Worm (Caenorhabditis elegans) whole organism, mixed stage, embryonic: ENCODE measurements around the gene C55C3.1.

Experiments used
- ceh-43 ChIP-seq: fragments of 200-800 bp; sonication (Bioruptor generic); optimal IDR thresholded peaks from 2 replicates; lab custom pipeline; 2018; ENCODE audit warnings: mild to moderate bottlenecking, missing genetic modification characterization, moderate library complexity, missing compliant biosample characterization
- ceh-83 ChIP-seq: fragments of 200-800 bp; sonication (Bioruptor generic); optimal IDR thresholded peaks from 2 replicates; lab custom pipeline; 2018; ENCODE audit warnings: mild to moderate bottlenecking, missing genetic modification characterization, missing compliant biosample characterization
- elt-1 ChIP-seq: sonication (generic microtip); optimal IDR thresholded peaks from 2 replicates; lab custom pipeline; 2017; ENCODE audit warnings: missing genetic modification characterization, mild to moderate bottlenecking, missing compliant biosample characterization, antibody characterized with exemption, moderate library complexity, borderline replicate concordance; ENCODE audit not compliant: insufficient read depth
- nhr-76 ChIP-seq: sonication (generic microtip); optimal IDR thresholded peaks from 2 replicates; lab custom pipeline; 2017; ENCODE audit warnings: missing biosample characterization, missing genetic modification characterization
- ztf-11 ChIP-seq: fragments of 150-350 bp; optimal IDR thresholded peaks from 2 replicates; lab custom pipeline; 2014; ENCODE audit warnings: missing biosample characterization, missing genetic modification characterization

ce11 chrIV:5664375-5665004 is 44.4 kb upstream of the C55C3.1 start, which contains the start of gene bec-1:
- no peak for TF ChIP-seq nhr-76 (tag; lab: Kevin White, UChicago)
- TF ChIP-seq ztf-11: no peak
- no peak for TF ChIP-seq elt-1 (tag; lab: Kevin White, UChicago)
- TF ChIP-seq ceh-83 (GFP tag; lab: Kevin White, UChicago): no peak
- TF ChIP-seq ceh-43 (GFP tag; lab: Kevin White, UChicago): no peak
